Fruit fly (Drosophila melanogaster) whole organism, embryonic: ENCODE data around the gene CG13144.
A peak's percentile ranks its signal among the peaks of the same experiment; 100 is the strongest.

ENCODE experiments used
- Aef1 ChIP-seq: fragments of 200-800 bp; sonication (Bioruptor generic); IDR thresholded peaks from 3 replicates; pipeline ENCODE4 v1.3.6; 2022; ENCODE audit warnings: missing biosample characterization, missing genetic modification characterization
- Blimp-1 ChIP-seq: fragments of 200-800 bp; sonication (Bioruptor generic); optimal IDR thresholded peaks from 3 replicates; lab custom pipeline; 2018; ENCODE audit warnings: missing biosample characterization, missing genetic modification characterization, mild to moderate bottlenecking, moderate library complexity, missing genetic modification reagents
- Bteb2 ChIP-seq: fragments of 200-800 bp; sonication (Bioruptor generic); optimal IDR thresholded peaks from 2 replicates; lab custom pipeline; 2016; ENCODE audit warnings: missing biosample characterization, missing genetic modification characterization
- C15 ChIP-seq: fragments of 200-800 bp; sonication (Bioruptor generic); IDR thresholded peaks from 3 replicates; pipeline ENCODE4 v1.3.6; 2022; ENCODE audit warnings: missing biosample characterization, missing genetic modification characterization
- CG10267 ChIP-seq: fragments of 200-800 bp; sonication (Bioruptor generic); optimal IDR thresholded peaks from 2 replicates; lab custom pipeline; 2018; ENCODE audit warnings: missing biosample characterization, mild to moderate bottlenecking, missing genetic modification characterization, moderate library complexity
- CG10565 ChIP-seq: fragments of 200-800 bp; sonication (Bioruptor generic); optimal IDR thresholded peaks from 3 replicates; lab custom pipeline; 2016; ENCODE audit warnings: missing biosample characterization, mild to moderate bottlenecking, missing genetic modification characterization
- CG11398 ChIP-seq: fragments of 200-800 bp; sonication (Bioruptor generic); optimal IDR thresholded peaks from 2 replicates; lab custom pipeline; 2016; ENCODE audit warnings: missing biosample characterization, missing genetic modification characterization
- CG12942 ChIP-seq: fragments of 200-800 bp; sonication (Bioruptor generic); optimal IDR thresholded peaks from 3 replicates; lab custom pipeline; 2016; ENCODE audit warnings: missing biosample characterization, missing genetic modification characterization
- CG13296 ChIP-seq: fragments of 200-800 bp; sonication (Bioruptor generic); optimal IDR thresholded peaks from 3 replicates; lab custom pipeline; 2018; ENCODE audit warnings: missing biosample characterization, mild to moderate bottlenecking, missing genetic modification characterization
- CG14710 ChIP-seq: fragments of 200-800 bp; sonication (Bioruptor generic); optimal IDR thresholded peaks from 3 replicates; lab custom pipeline; 2019; ENCODE audit warnings: missing biosample characterization, mild to moderate bottlenecking, missing genetic modification characterization, moderate library complexity
- CG15011 ChIP-seq: fragments of 200-800 bp; sonication (Bioruptor generic); optimal IDR thresholded peaks from 3 replicates; lab custom pipeline; 2018; ENCODE audit warnings: missing biosample characterization, mild to moderate bottlenecking, missing genetic modification characterization
- CG15479 ChIP-seq: fragments of 200-800 bp; sonication (Bioruptor generic); optimal IDR thresholded peaks from 3 replicates; lab custom pipeline; 2019; ENCODE audit warnings: missing biosample characterization, mild to moderate bottlenecking, missing genetic modification characterization, moderate library complexity
- CG15696 ChIP-seq: fragments of 200-800 bp; sonication (Bioruptor generic); optimal IDR thresholded peaks from 2 replicates; lab custom pipeline; 2019; ENCODE audit warnings: missing biosample characterization, mild to moderate bottlenecking, missing genetic modification characterization, moderate library complexity
- CG1603 ChIP-seq: fragments of 200-800 bp; sonication (Bioruptor generic); optimal IDR thresholded peaks from 2 replicates; lab custom pipeline; 2019; ENCODE audit warnings: missing biosample characterization, mild to moderate bottlenecking, missing genetic modification characterization, moderate library complexity
- CG17612 ChIP-seq: fragments of 200-800 bp; sonication (Bioruptor generic); IDR thresholded peaks from 2 replicates; pipeline ENCODE4 v1.3.6; 2022; ENCODE audit warnings: missing biosample characterization, missing genetic modification characterization
- CG1832 ChIP-seq: fragments of 200-800 bp; sonication (Bioruptor generic); optimal IDR thresholded peaks from 2 replicates; lab custom pipeline; 2017; ENCODE audit warnings: missing biosample characterization, mild to moderate bottlenecking, missing genetic modification characterization, inconsistent platforms
- CG2120 ChIP-seq: fragments of 200-800 bp; sonication (Bioruptor generic); optimal IDR thresholded peaks from 3 replicates; lab custom pipeline; 2016; ENCODE audit warnings: missing biosample characterization, missing genetic modification characterization
- CG2129 ChIP-seq: fragments of 200-800 bp; sonication (Bioruptor generic); IDR thresholded peaks from 2 replicates; pipeline ENCODE4 v1.3.6; 2022; ENCODE audit warnings: missing biosample characterization, missing genetic modification characterization; ENCODE audit not compliant: partially characterized antibody
- CG2678 ChIP-seq: fragments of 200-800 bp; sonication (Bioruptor generic); optimal IDR thresholded peaks from 3 replicates; lab custom pipeline; 2019; ENCODE audit warnings: missing biosample characterization, mild to moderate bottlenecking, missing genetic modification characterization, moderate library complexity
- CG30403 ChIP-seq: fragments of 200-800 bp; sonication (Bioruptor generic); optimal IDR thresholded peaks from 3 replicates; lab custom pipeline; 2016; ENCODE audit warnings: missing biosample characterization, missing genetic modification characterization
- CG31224 ChIP-seq: fragments of 200-800 bp; sonication (Bioruptor generic); IDR thresholded peaks from 2 replicates; pipeline ENCODE4 v1.3.6; 2022; ENCODE audit warnings: missing biosample characterization, missing genetic modification characterization
- CG31365 ChIP-seq: fragments of 200-800 bp; sonication (Bioruptor generic); optimal IDR thresholded peaks from 2 replicates; lab custom pipeline; 2018; ENCODE audit warnings: missing biosample characterization, mild to moderate bottlenecking, missing genetic modification characterization
- CG32532 ChIP-seq: fragments of 200-800 bp; sonication (Bioruptor generic); IDR thresholded peaks from 2 replicates; pipeline ENCODE4 v1.3.6; 2022; ENCODE audit warnings: missing biosample characterization, missing genetic modification characterization
- CG33557 ChIP-seq: fragments of 200-800 bp; sonication (Bioruptor generic); optimal IDR thresholded peaks from 2 replicates; lab custom pipeline; 2019; ENCODE audit warnings: missing biosample characterization, mild to moderate bottlenecking, missing genetic modification characterization, moderate library complexity
- CG3726 ChIP-seq: fragments of 200-800 bp; sonication (Bioruptor generic); IDR thresholded peaks from 3 replicates; pipeline ENCODE4, ENCODE4 v1.3.6; 2022; ENCODE audit warnings: missing biosample characterization, missing genetic modification characterization
- CG3847 ChIP-seq: fragments of 200-800 bp; sonication (Bioruptor generic); IDR thresholded peaks from 2 replicates; pipeline ENCODE4 v1.3.6; 2022; ENCODE audit warnings: missing biosample characterization, missing genetic modification characterization
- CG4820 ChIP-seq: fragments of 200-800 bp; sonication (Bioruptor generic); optimal IDR thresholded peaks from 3 replicates; lab custom pipeline; 2016; ENCODE audit warnings: missing biosample characterization, missing genetic modification characterization
- CG9817 ChIP-seq: fragments of 200-800 bp; sonication (Bioruptor generic); optimal IDR thresholded peaks from 2 replicates; lab custom pipeline; 2018; ENCODE audit warnings: missing biosample characterization, mild to moderate bottlenecking, missing genetic modification characterization, moderate library complexity
- CTCF ChIP-seq: fragments of 200-800 bp; sonication (Bioruptor generic); optimal IDR thresholded peaks from 2 replicates; lab custom pipeline; 2017; ENCODE audit warnings: missing biosample characterization, mild to moderate bottlenecking, missing genetic modification characterization, moderate library complexity
- Deaf1 ChIP-seq: fragments of 200-800 bp; optimal IDR thresholded peaks from 3 replicates; lab custom pipeline; 2019; ENCODE audit warnings: missing biosample characterization, mild to moderate bottlenecking, missing genetic modification characterization, moderate library complexity
- Drgx ChIP-seq: fragments of 200-800 bp; sonication (Bioruptor generic); IDR thresholded peaks from 2 replicates; pipeline ENCODE4 v1.3.6; 2022; ENCODE audit warnings: missing biosample characterization, missing genetic modification characterization
- Lhr ChIP-seq: fragments of 200-800 bp; sonication (Bioruptor generic); optimal IDR thresholded peaks from 3 replicates; lab custom pipeline; 2017; ENCODE audit warnings: mild to moderate bottlenecking, missing biosample characterization, missing genetic modification reagents, missing genetic modification characterization
- Optix ChIP-seq: fragments of 200-800 bp; sonication (Bioruptor generic); IDR thresholded peaks from 3 replicates; pipeline ENCODE4 v1.3.6; 2022; ENCODE audit warnings: missing biosample characterization, missing genetic modification characterization
- Spps ChIP-seq: fragments of 200-800 bp; sonication (Bioruptor generic); optimal IDR thresholded peaks from 2 replicates; lab custom pipeline; 2018; ENCODE audit warnings: missing biosample characterization, mild to moderate bottlenecking, missing genetic modification characterization
- Xbp1 ChIP-seq: fragments of 200-800 bp; sonication (Bioruptor generic); optimal IDR thresholded peaks from 3 replicates; lab custom pipeline; 2016; ENCODE audit warnings: missing biosample characterization, mild to moderate bottlenecking, missing genetic modification characterization
- Xrp1 ChIP-seq: fragments of 200-800 bp; sonication (Bioruptor generic); IDR thresholded peaks from 2 replicates; pipeline ENCODE4 v1.3.6; 2022; ENCODE audit warnings: missing biosample characterization, missing genetic modification characterization
- ap ChIP-seq: fragments of 200-800 bp; sonication (Bioruptor generic); IDR thresholded peaks from 2 replicates; pipeline ENCODE4 v1.3.6; 2022; ENCODE audit warnings: missing biosample characterization, missing genetic modification characterization
- croc ChIP-seq: fragments of 200-800 bp; sonication (Bioruptor generic); conservative IDR thresholded peaks from 3 replicates; pipeline ENCODE4 v1.3.6; 2022; ENCODE audit warnings: missing biosample characterization, missing genetic modification characterization
- disco-r ChIP-seq: fragments of 200-800 bp; sonication (Bioruptor generic); optimal IDR thresholded peaks from 2 replicates; lab custom pipeline; 2016; ENCODE audit warnings: missing biosample characterization, missing genetic modification characterization
- en ChIP-seq: fragments of 200-800 bp; sonication (Bioruptor generic); optimal IDR thresholded peaks from 2 replicates; lab custom pipeline; 2016; ENCODE audit warnings: missing biosample characterization, missing genetic modification characterization
- gfzf ChIP-seq: fragments of 200-800 bp; sonication (Bioruptor generic); optimal IDR thresholded peaks from 2 replicates; lab custom pipeline; 2016; ENCODE audit warnings: missing biosample characterization, mild to moderate bottlenecking, missing genetic modification characterization, moderate library complexity
- jing ChIP-seq: fragments of 200-800 bp; sonication (Bioruptor generic); optimal IDR thresholded peaks from 2 replicates; lab custom pipeline; 2018; ENCODE audit warnings: missing biosample characterization, mild to moderate bottlenecking, missing genetic modification characterization
- kay ChIP-seq: fragments of 200-800 bp; sonication (Bioruptor generic); optimal IDR thresholded peaks from 2 replicates; lab custom pipeline; 2016; ENCODE audit warnings: missing biosample characterization, missing genetic modification characterization
- otp ChIP-seq: fragments of 200-800 bp; sonication (Bioruptor generic); IDR thresholded peaks from 3 replicates; pipeline ENCODE4, ENCODE4 v1.3.6; 2022; ENCODE audit warnings: missing biosample characterization, missing genetic modification characterization
- salm ChIP-seq: fragments of 200-800 bp; sonication (Bioruptor generic); optimal IDR thresholded peaks from 2 replicates; lab custom pipeline; 2018; ENCODE audit warnings: missing biosample characterization, mild to moderate bottlenecking, missing genetic modification characterization
- sna ChIP-seq: fragments of 200-800 bp; sonication (Bioruptor generic); IDR thresholded peaks from 2 replicates; pipeline ENCODE4 v1.3.6; 2022; ENCODE audit warnings: missing biosample characterization, missing genetic modification characterization; ENCODE audit not compliant: partially characterized antibody
- sob ChIP-seq: fragments of 200-800 bp; sonication (Bioruptor generic); IDR thresholded peaks from 2 replicates; pipeline ENCODE4 v1.3.6; 2022; ENCODE audit warnings: missing biosample characterization, missing genetic modification characterization
- sr ChIP-seq: fragments of 200-800 bp; sonication (Bioruptor generic); IDR thresholded peaks from 3 replicates; pipeline ENCODE4 v1.3.6; 2022; ENCODE audit warnings: missing biosample characterization, missing genetic modification characterization
- stc ChIP-seq: fragments of 200-800 bp; sonication (Bioruptor generic); IDR thresholded peaks from 2 replicates; pipeline ENCODE4 v1.3.6; 2022; ENCODE audit warnings: missing biosample characterization, missing genetic modification characterization
- tin ChIP-seq: fragments of 200-800 bp; sonication (Bioruptor generic); optimal IDR thresholded peaks from 3 replicates; lab custom pipeline; 2016; ENCODE audit warnings: missing biosample characterization, missing genetic modification characterization
- zen ChIP-seq: fragments of 200-800 bp; sonication (Bioruptor generic); optimal IDR thresholded peaks from 3 replicates; lab custom pipeline; 2018; ENCODE audit warnings: missing biosample characterization, mild to moderate bottlenecking, missing genetic modification characterization, moderate library complexity
- zfh1 ChIP-seq: fragments of 200-800 bp; sonication (Bioruptor generic); IDR thresholded peaks from 3 replicates; pipeline ENCODE4 v1.3.6; 2022; ENCODE audit warnings: missing biosample characterization, missing genetic modification characterization

CG13144 gene

dm6 chr2L:10497106-10497800 lies 6.0 kb upstream of the CG13144 start (continued):
- TF ChIP-seq en (GFP tag; lab: Kevin White, UChicago) = no peak
- no peak for TF ChIP-seq sob
- no peak for TF ChIP-seq kay (GFP tag; lab: Kevin White, UChicago)
- no peak for TF ChIP-seq CG30403 (GFP tag; lab: Kevin White, UChicago)
- peak; percentile 33 for TF ChIP-seq Blimp-1 (GFP tag; lab: Kevin White, UChicago)
- TF ChIP-seq stc (GFP tag; lab: Robert Waterston, UW) = no peak
- no peak for TF ChIP-seq CG11398 (GFP tag; lab: Kevin White, UChicago)
- TF ChIP-seq Drgx (GFP tag; lab: Robert Waterston, UW) = no peak
- TF ChIP-seq CG9817 (tag; lab: Kevin White, UChicago) = no peak
- no peak for TF ChIP-seq CG3726
- no peak for TF ChIP-seq sna
- no peak for TF ChIP-seq CG2129 (GFP tag; lab: Robert Waterston, UW)
- peak; percentile 1 for TF ChIP-seq salm (tag; lab: Kevin White, UChicago)
- TF ChIP-seq CG3847 = no peak
- TF ChIP-seq jing (GFP tag; lab: Kevin White, UChicago) = no peak
- no peak for TF ChIP-seq zfh1 (GFP tag; lab: Robert Waterston, UW)
- no peak for TF ChIP-seq CG10565 (GFP tag; lab: Kevin White, UChicago)
- TF ChIP-seq Bteb2 (GFP tag; lab: Kevin White, UChicago) = no peak
- peak; percentile 63 for TF ChIP-seq CG1603 (tag; lab: Kevin White, UChicago)
- TF ChIP-seq CG14710 (tag; lab: Kevin White, UChicago) = peak; percentile 11
- TF ChIP-seq CG10267 (tag; lab: Kevin White, UChicago) = no peak
- no peak for TF ChIP-seq CG12942 (GFP tag; lab: Kevin White, UChicago)
- TF ChIP-seq CG2678 (tag; lab: Kevin White, UChicago) = peak; percentile 10
- TF ChIP-seq C15 (GFP tag; lab: Robert Waterston, UW) = no peak
- TF ChIP-seq CG17612 = no peak
- no peak for TF ChIP-seq CG31365
- no peak for TF ChIP-seq otp (GFP tag; lab: Robert Waterston, UW)
- no peak for TF ChIP-seq Deaf1 (tag; lab: Kevin White, UChicago)
- no peak for TF ChIP-seq Xbp1
- no peak for TF ChIP-seq sr (GFP tag; lab: Robert Waterston, UW)
- peak; percentile 62 for TF ChIP-seq Xrp1 (GFP tag; lab: Robert Waterston, UW)
- no peak for TF ChIP-seq CG1832 (GFP tag; lab: Kevin White, UChicago)
- no peak for TF ChIP-seq Lhr (GFP tag; lab: Kevin White, UChicago)
- TF ChIP-seq croc = no peak
- no peak for TF ChIP-seq Aef1 (GFP tag; lab: Robert Waterston, UW)
- no peak for TF ChIP-seq ap (GFP tag; lab: Robert Waterston, UW)
- peak; percentile 14 for TF ChIP-seq CG33557 (GFP tag; lab: Kevin White, UChicago)
- TF ChIP-seq gfzf = no peak
- TF ChIP-seq CTCF (GFP tag; lab: Kevin White, UChicago) = no peak
- no peak for TF ChIP-seq CG15011 (GFP tag; lab: Kevin White, UChicago)
- TF ChIP-seq CG31224 (GFP tag; lab: Robert Waterston, UW) = no peak
- no peak for TF ChIP-seq Optix (GFP tag; lab: Robert Waterston, UW)
- TF ChIP-seq CG32532 (GFP tag; lab: Robert Waterston, UW) = no peak
- no peak for TF ChIP-seq CG4820
- TF ChIP-seq tin (GFP tag; lab: Kevin White, UChicago) = no peak
- TF ChIP-seq CG2120 (GFP tag; lab: Kevin White, UChicago) = no peak
- no peak for TF ChIP-seq zen
- TF ChIP-seq CG15696 (tag; lab: Kevin White, UChicago) = peak; percentile 7
- peak; percentile 29 for TF ChIP-seq Spps (tag; lab: Kevin White, UChicago)
- no peak for TF ChIP-seq disco-r (GFP tag; lab: Kevin White, UChicago)
- no peak for TF ChIP-seq CG13296 (GFP tag; lab: Kevin White, UChicago)
- TF ChIP-seq CG15479 = no peak
